Fruit fly (Drosophila melanogaster) whole organism, pupa: Measurements from ENCODE around the gene Polr2A.

ENCODE experiments used
- CG14655 ChIP-seq: fragments of 200-800 bp; sonication (Bioruptor generic); optimal IDR thresholded peaks from 3 replicates; lab custom pipeline; 2017; ENCODE audit warnings: mild to moderate bottlenecking, missing biosample characterization, missing genetic modification reagents, missing genetic modification characterization
- CG17806 ChIP-seq: fragments of 200-800 bp; sonication (Bioruptor generic); optimal IDR thresholded peaks from 2 replicates; lab custom pipeline; 2018; ENCODE audit warnings: missing biosample characterization, mild to moderate bottlenecking, missing genetic modification characterization, moderate library complexity
- CG34367 ChIP-seq: fragments of 200-800 bp; sonication (Bioruptor generic); optimal IDR thresholded peaks from 2 replicates; lab custom pipeline; 2018; ENCODE audit warnings: missing biosample characterization, mild to moderate bottlenecking, missing genetic modification characterization
- gl ChIP-seq: fragments of 200-800 bp; sonication (Bioruptor generic); optimal IDR thresholded peaks from 2 replicates; lab custom pipeline; 2018; ENCODE audit warnings: missing biosample characterization, mild to moderate bottlenecking, missing genetic modification characterization

- TF ChIP-seq gl (tag; lab: Kevin White, UChicago) (peak; percentile 16), CG17806 (tag; lab: Kevin White, UChicago) (no peak), CG34367 (tag; lab: Kevin White, UChicago) (no peak), CG14655 (GFP tag; lab: Kevin White, UChicago) (no peak)
Measured at dm6 chrX:11569956-11570695, at the start of gene Polr2A, which contains the start of gene CG11699.
